Worm (Caenorhabditis elegans) whole organism, early embryonic: ENCODE data around the gene C54F6.6.

Experiments used
- B0310.2 ChIP-seq: sonication (generic microtip); optimal IDR thresholded peaks from 2 replicates; lab custom pipeline; 2016; ENCODE audit warnings: mild to moderate bottlenecking, missing genetic modification characterization, missing compliant biosample characterization
- F13C5.2 ChIP-seq: sonication (generic microtip); optimal IDR thresholded peaks from 2 replicates; lab custom pipeline; 2017; ENCODE audit warnings: mild to moderate bottlenecking, missing genetic modification characterization, inconsistent platforms, missing compliant biosample characterization
- aly-1 ChIP-seq: sonication (generic microtip); optimal IDR thresholded peaks from 2 replicates; lab custom pipeline; 2016; ENCODE audit warnings: missing genetic modification characterization, missing compliant biosample characterization
- ama-1 ChIP-seq: fragments of 150-350 bp; optimal IDR thresholded peaks from 2 replicates; lab custom pipeline; 2014
- ceh-13 ChIP-seq: fragments of 200-800 bp; sonication (Bioruptor generic); optimal IDR thresholded peaks from 2 replicates; lab custom pipeline; 2018; ENCODE audit warnings: mild to moderate bottlenecking, missing genetic modification characterization, missing compliant biosample characterization
- ceh-36 ChIP-seq: sonication (generic microtip); optimal IDR thresholded peaks from 2 replicates; lab custom pipeline; 2016; ENCODE audit warnings: missing genetic modification characterization, inconsistent platforms, missing compliant biosample characterization
- ets-7 ChIP-seq: sonication (generic microtip); optimal IDR thresholded peaks from 2 replicates; lab custom pipeline; 2016; ENCODE audit warnings: missing genotype, missing genetic modification characterization, missing compliant biosample characterization
- flt-1 ChIP-seq: fragments of 200-800 bp; sonication (Bioruptor generic); IDR thresholded peaks from 2 replicates; pipeline ENCODE4 v1.3.6; 2022; ENCODE audit warnings: missing genetic modification characterization, missing compliant biosample characterization
- hmbx-1 ChIP-seq: sonication (generic microtip); optimal IDR thresholded peaks from 2 replicates; lab custom pipeline; 2016; ENCODE audit warnings: mild to moderate bottlenecking, missing genetic modification characterization, missing compliant biosample characterization
- hmg-4 ChIP-seq: fragments of 200-800 bp; sonication (Bioruptor generic); optimal IDR thresholded peaks from 2 replicates; lab custom pipeline; 2018; ENCODE audit warnings: mild to moderate bottlenecking, missing genetic modification characterization, missing compliant biosample characterization
- hnd-1 ChIP-seq: sonication (generic microtip); optimal IDR thresholded peaks from 2 replicates; lab custom pipeline; 2016; ENCODE audit warnings: missing genetic modification characterization, missing compliant biosample characterization
- pes-1 ChIP-seq: fragments of 200-800 bp; sonication (Bioruptor generic); IDR thresholded peaks from 2 replicates; pipeline ENCODE4 v1.3.6; 2022; ENCODE audit warnings: missing genetic modification reagents, missing genetic modification characterization, missing compliant biosample characterization
- scrt-1 ChIP-seq: fragments of 200-800 bp; sonication (Bioruptor generic); IDR thresholded peaks from 2 replicates; pipeline ENCODE4 v1.3.6; 2022; ENCODE audit warnings: missing genetic modification characterization, missing compliant biosample characterization
- sea-1 ChIP-seq: fragments of 200-800 bp; sonication (Bioruptor generic); conservative IDR thresholded peaks from 2 replicates; pipeline ENCODE4 v1.3.6; 2022; ENCODE audit warnings: missing genetic modification characterization, missing compliant biosample characterization
- tbx-11 ChIP-seq: fragments of 200-800 bp; sonication (Bioruptor generic); IDR thresholded peaks from 2 replicates; pipeline ENCODE4 v1.3.6; 2022; ENCODE audit warnings: missing genetic modification characterization, missing compliant biosample characterization
- tbx-37 ChIP-seq: fragments of 200-800 bp; sonication (Bioruptor generic); conservative IDR thresholded peaks from 2 replicates; pipeline ENCODE4 v1.3.6; 2022; ENCODE audit warnings: missing genetic modification reagents, missing genetic modification characterization, missing compliant biosample characterization
- tra-4 ChIP-seq: sonication (generic microtip); optimal IDR thresholded peaks from 2 replicates; lab custom pipeline; 2017; ENCODE audit warnings: missing genetic modification characterization, missing compliant biosample characterization

C54F6.6 gene

DNA sequence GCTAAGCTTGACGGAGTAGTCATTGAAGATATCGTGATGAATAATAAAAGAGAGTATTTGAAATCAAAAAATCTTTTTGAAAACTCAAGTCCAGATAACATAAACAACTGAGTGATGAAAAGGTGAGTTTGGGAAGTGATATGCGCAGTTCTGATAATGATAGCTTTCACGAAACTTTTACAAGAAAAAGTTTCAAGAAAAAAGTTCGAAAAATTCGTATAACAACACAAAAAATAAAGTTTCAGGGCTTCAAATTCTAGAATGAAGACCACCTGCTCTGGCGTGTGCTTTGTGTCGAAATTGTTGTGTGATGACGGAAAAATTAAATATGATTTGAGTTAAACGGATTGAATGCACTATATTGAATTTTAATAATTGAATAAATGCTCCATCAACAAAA is 3.4 kb upstream of the C54F6.6 start, which contains the start of gene srb-19:
srb-19 (minus strand) TSS at position 101 of the 400 bp plus-strand sequence.
- no peak for TF ChIP-seq pes-1 (GFP tag; lab: Robert Waterston, UW)
- no peak for TF ChIP-seq ceh-36 (tag; lab: Kevin White, UChicago)
- TF ChIP-seq B0310.2 (tag; lab: Kevin White, UChicago) = no peak

ce11 chrV:7521304-7521703 is 2.2 kb upstream of the C54F6.6 start:
- TF ChIP-seq flt-1 (GFP tag; lab: Robert Waterston, UW) = no peak
- TF ChIP-seq hnd-1 (tag; lab: Kevin White, UChicago) = no peak
- no peak for TF ChIP-seq F13C5.2 (tag; lab: Kevin White, UChicago)
- no peak for TF ChIP-seq tbx-11 (GFP tag; lab: Robert Waterston, UW)
- TF ChIP-seq B0310.2 (tag; lab: Kevin White, UChicago) = no peak
- TF ChIP-seq pes-1 (GFP tag; lab: Robert Waterston, UW) = no peak
- TF ChIP-seq ceh-13 (GFP tag; lab: Kevin White, UChicago) = no peak
- TF ChIP-seq ets-7 (tag; lab: Kevin White, UChicago) = no peak
- no peak for TF ChIP-seq ceh-36 (tag; lab: Kevin White, UChicago)
- TF ChIP-seq ama-1 (lab: Kevin White, UChicago) = no peak
- TF ChIP-seq hmg-4 (GFP tag; lab: Kevin White, UChicago) = no peak
- no peak for TF ChIP-seq aly-1
- no peak for TF ChIP-seq hmbx-1 (tag; lab: Kevin White, UChicago)
- no peak for TF ChIP-seq tbx-37 (GFP tag; lab: Robert Waterston, UW)
- TF ChIP-seq scrt-1 = no peak

DNA sequence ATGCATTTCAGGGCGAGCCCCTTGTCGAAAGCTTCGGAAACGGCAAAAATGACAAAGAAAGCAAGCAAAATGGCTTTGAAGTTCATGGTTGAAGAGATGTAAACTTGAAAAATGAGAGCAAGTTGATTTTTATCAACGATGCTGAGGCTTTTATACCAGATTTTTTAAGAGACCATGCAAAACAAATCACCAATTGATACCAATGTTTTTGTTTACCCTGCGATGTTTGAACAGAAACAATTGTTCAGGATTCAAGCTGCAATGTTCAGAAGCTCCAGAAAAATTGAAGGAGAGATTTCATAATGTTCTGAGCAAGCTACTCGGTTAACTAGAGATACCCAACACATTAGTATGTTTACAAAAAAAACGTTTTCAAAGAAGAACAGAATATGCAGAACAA is 1.2 kb upstream of the C54F6.6 start, which contains the start of gene C54F6.15:
C54F6.15 (minus strand) TSS at position 101 of the 400 bp plus-strand sequence.
- TF ChIP-seq tra-4 (tag; lab: Kevin White, UChicago) (no peak), ceh-13 (GFP tag; lab: Kevin White, UChicago) (no peak), ceh-36 (tag; lab: Kevin White, UChicago) (no peak), ama-1 (lab: Kevin White, UChicago) (no peak), F13C5.2 (tag; lab: Kevin White, UChicago) (no peak)

ce11 chrV:7524447-7524846 is 955 bp downstream of the C54F6.6 start, which contains the start of gene C54F6.20:
Gene C54F6.20 (plus strand): TSS chrV:7524747.
- TF ChIP-seq tbx-37 (GFP tag; lab: Robert Waterston, UW) (no peak), ama-1 (lab: Kevin White, UChicago) (no peak), ets-7 (tag; lab: Kevin White, UChicago) (no peak), hnd-1 (tag; lab: Kevin White, UChicago) (no peak)

DNA sequence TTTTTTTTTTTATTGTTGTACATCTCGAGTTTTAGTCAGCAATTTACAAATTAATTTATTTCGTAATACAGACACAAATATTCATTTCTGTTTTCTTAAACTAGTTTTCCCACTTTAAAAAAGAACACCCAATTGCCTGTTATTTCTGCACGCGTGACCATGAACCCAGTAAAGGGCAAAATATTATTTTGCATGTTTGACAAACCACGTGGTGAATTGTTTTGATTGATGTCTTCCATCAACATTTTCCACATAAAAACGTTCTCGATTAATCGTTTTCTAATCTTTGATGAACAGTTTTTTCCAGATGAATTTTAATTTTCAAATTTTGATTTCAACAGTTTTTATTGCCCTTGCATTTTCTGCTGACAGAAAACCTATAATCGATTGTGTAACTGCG is 2.2 kb downstream of the C54F6.6 start, which contains the start of gene C54F6.18:
C54F6.18 (plus strand) TSS at position 301 of the 400 bp plus-strand sequence.
- TF ChIP-seq ceh-36 (tag; lab: Kevin White, UChicago) (no peak), B0310.2 (tag; lab: Kevin White, UChicago) (no peak), ceh-13 (GFP tag; lab: Kevin White, UChicago) (no peak), tbx-37 (GFP tag; lab: Robert Waterston, UW) (no peak), hmbx-1 (tag; lab: Kevin White, UChicago) (no peak), tra-4 (tag; lab: Kevin White, UChicago) (no peak), pes-1 (GFP tag; lab: Robert Waterston, UW) (no peak), aly-1 (no peak), scrt-1 (no peak), hmg-4 (GFP tag; lab: Kevin White, UChicago) (no peak), F13C5.2 (tag; lab: Kevin White, UChicago) (no peak), ets-7 (tag; lab: Kevin White, UChicago) (no peak), ama-1 (lab: Kevin White, UChicago) (no peak), tbx-11 (GFP tag; lab: Robert Waterston, UW) (no peak), hnd-1 (tag; lab: Kevin White, UChicago) (no peak)

DNA sequence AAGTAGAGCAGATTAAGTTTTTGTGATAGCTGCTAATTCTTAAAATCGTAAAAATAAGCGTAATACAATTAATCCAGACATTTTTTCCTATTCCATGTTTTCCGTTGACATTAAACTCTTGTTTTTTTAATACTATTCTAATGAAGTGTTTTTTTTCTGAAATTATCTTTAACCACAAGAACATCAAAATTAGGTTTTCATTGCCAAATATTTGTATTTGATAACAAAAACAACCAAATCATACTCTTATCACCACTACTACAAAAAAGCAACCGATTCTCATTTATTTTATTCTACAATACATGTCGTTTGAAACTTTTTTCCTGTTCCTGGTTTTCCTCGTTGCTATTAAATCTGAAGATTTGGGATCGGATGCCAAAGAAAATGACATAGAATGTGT is 3.7 kb downstream of the C54F6.6 start, which contains the start of gene C54F6.17:
C54F6.17 (plus strand) TSS at position 301 of the 400 bp plus-strand sequence.
- no peak for TF ChIP-seq aly-1
- no peak for TF ChIP-seq F13C5.2 (tag; lab: Kevin White, UChicago)
- TF ChIP-seq tbx-37 (GFP tag; lab: Robert Waterston, UW) = no peak
- TF ChIP-seq tbx-11 (GFP tag; lab: Robert Waterston, UW) = no peak
- TF ChIP-seq ama-1 (lab: Kevin White, UChicago) = no peak
- TF ChIP-seq scrt-1 = no peak
- TF ChIP-seq ceh-13 (GFP tag; lab: Kevin White, UChicago) = no peak
- TF ChIP-seq ets-7 (tag; lab: Kevin White, UChicago) = no peak
- no peak for TF ChIP-seq hmbx-1 (tag; lab: Kevin White, UChicago)
- no peak for TF ChIP-seq tra-4 (tag; lab: Kevin White, UChicago)
- TF ChIP-seq pes-1 (GFP tag; lab: Robert Waterston, UW) = no peak
- TF ChIP-seq hmg-4 (GFP tag; lab: Kevin White, UChicago) = no peak
- TF ChIP-seq hnd-1 (tag; lab: Kevin White, UChicago) = no peak
- no peak for TF ChIP-seq B0310.2 (tag; lab: Kevin White, UChicago)

DNA sequence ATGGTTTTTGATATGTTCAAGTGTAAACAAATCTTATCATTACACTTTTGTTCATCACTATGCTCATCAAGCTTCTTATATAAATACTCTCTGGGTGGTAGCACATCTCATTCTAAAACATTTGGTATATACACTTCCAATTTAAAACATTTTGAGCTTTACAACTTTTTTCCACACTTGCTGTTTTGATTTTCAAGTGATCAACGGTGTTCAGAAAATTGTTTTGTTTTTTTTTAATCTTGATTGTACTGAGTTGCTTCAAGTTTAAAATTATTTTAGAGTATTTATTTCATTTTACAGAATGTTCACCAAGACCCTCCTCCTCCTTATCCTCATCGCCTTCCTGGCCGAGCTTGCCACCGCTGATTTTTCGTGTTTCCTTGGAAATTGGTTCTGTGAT is 5.3 kb downstream of the C54F6.6 start, which contains the start of gene C54F6.5:
C54F6.5 (plus strand) TSS at position 301 of the 400 bp plus-strand sequence.
- no peak for TF ChIP-seq hmbx-1 (tag; lab: Kevin White, UChicago)

DNA sequence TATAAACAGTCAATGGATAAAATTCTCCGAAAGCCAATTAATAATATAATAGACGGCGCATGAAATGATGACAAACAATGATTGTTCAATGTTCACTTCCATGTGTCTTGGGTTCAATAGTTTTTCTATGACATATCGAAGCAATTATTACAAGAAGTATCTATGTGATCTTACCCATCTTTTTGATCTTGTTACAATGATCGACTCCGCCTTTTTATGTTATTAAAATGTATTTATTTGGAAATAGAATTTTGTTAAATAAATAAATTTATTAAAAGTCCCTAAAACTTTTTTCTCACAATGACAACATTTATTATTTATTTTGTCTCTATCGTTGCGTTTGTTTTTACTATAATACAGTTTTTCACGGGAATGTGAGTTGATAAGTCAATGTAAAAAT is 6.3 kb downstream of the C54F6.6 start, which contains the start of gene swt-2:
swt-2 (plus strand) TSS at position 301 of the 400 bp plus-strand sequence.
- no peak for TF ChIP-seq ama-1 (lab: Kevin White, UChicago)
- no peak for TF ChIP-seq ceh-36 (tag; lab: Kevin White, UChicago)
- no peak for TF ChIP-seq tra-4 (tag; lab: Kevin White, UChicago)
- TF ChIP-seq scrt-1 = no peak
- no peak for TF ChIP-seq B0310.2 (tag; lab: Kevin White, UChicago)
- no peak for TF ChIP-seq sea-1 (GFP tag; lab: Robert Waterston, UW)
- no peak for TF ChIP-seq pes-1 (GFP tag; lab: Robert Waterston, UW)
- no peak for TF ChIP-seq flt-1 (GFP tag; lab: Robert Waterston, UW)
- TF ChIP-seq ceh-13 (GFP tag; lab: Kevin White, UChicago) = no peak
- no peak for TF ChIP-seq tbx-37 (GFP tag; lab: Robert Waterston, UW)
- no peak for TF ChIP-seq hmbx-1 (tag; lab: Kevin White, UChicago)
